Worm (Caenorhabditis elegans) whole organism, late embryonic: ENCODE results near the gene F58F9.4.
A peak's percentile ranks its signal among the peaks of the same experiment; 100 is the strongest.

Experiments used
- C38D4.7 ChIP-seq: fragments of 200-800 bp; sonication (Bioruptor generic); optimal IDR thresholded peaks from 2 replicates; lab custom pipeline; 2018; ENCODE audit warnings: mild to moderate bottlenecking, missing genetic modification characterization, moderate library complexity, missing compliant biosample characterization
- K02D7.2 ChIP-seq: sonication (generic microtip); optimal IDR thresholded peaks from 2 replicates; lab custom pipeline; 2017; ENCODE audit warnings: mild to moderate bottlenecking, missing genetic modification characterization, missing compliant biosample characterization
- K09A11.1 ChIP-seq: sonication (generic microtip); optimal IDR thresholded peaks from 2 replicates; lab custom pipeline; 2017; ENCODE audit warnings: antibody characterized with exemption, mild to moderate bottlenecking, missing genetic modification characterization, missing compliant biosample characterization; ENCODE audit not compliant: insufficient read depth
- T23F11.4 ChIP-seq: fragments of 200-800 bp; sonication (Bioruptor generic); optimal IDR thresholded peaks from 2 replicates; lab custom pipeline; 2018; ENCODE audit warnings: mild to moderate bottlenecking, missing genetic modification characterization, missing compliant biosample characterization
- Y22D7AL.16 ChIP-seq: sonication (generic microtip); optimal IDR thresholded peaks from 2 replicates; lab custom pipeline; 2016; ENCODE audit warnings: missing genetic modification characterization, missing compliant biosample characterization
- ahr-1 ChIP-seq: sonication (generic microtip); optimal IDR thresholded peaks from 2 replicates; lab custom pipeline; 2016; ENCODE audit warnings: missing genetic modification characterization, missing compliant biosample characterization
- ceh-18 ChIP-seq: sonication (generic microtip); optimal IDR thresholded peaks from 2 replicates; lab custom pipeline; 2016; ENCODE audit warnings: missing genetic modification characterization, missing compliant biosample characterization
- ceh-19 ChIP-seq: fragments of 200-800 bp; sonication (Bioruptor generic); optimal IDR thresholded peaks from 2 replicates; lab custom pipeline; 2018; ENCODE audit warnings: mild to moderate bottlenecking, missing genetic modification characterization, missing compliant biosample characterization
- ceh-2 ChIP-seq: sonication (generic microtip); optimal IDR thresholded peaks from 2 replicates; lab custom pipeline; 2016; ENCODE audit warnings: missing genotype, missing genetic modification characterization, missing compliant biosample characterization
- ceh-24 ChIP-seq: sonication (generic microtip); optimal IDR thresholded peaks from 2 replicates; lab custom pipeline; 2016; ENCODE audit warnings: mild to moderate bottlenecking, missing genetic modification characterization, missing compliant biosample characterization
- ceh-31 ChIP-seq: sonication (generic microtip); optimal IDR thresholded peaks from 2 replicates; lab custom pipeline; 2016; ENCODE audit warnings: missing genetic modification characterization, missing compliant biosample characterization
- ceh-45 ChIP-seq: fragments of 200-800 bp; sonication (Bioruptor generic); IDR thresholded peaks from 2 replicates; pipeline ENCODE4 v1.3.6; 2022; ENCODE audit warnings: missing genetic modification reagents, missing genetic modification characterization, missing compliant biosample characterization
- ceh-48 ChIP-seq: sonication (generic microtip); optimal IDR thresholded peaks from 2 replicates; lab custom pipeline; 2016; ENCODE audit warnings: missing genetic modification characterization, inconsistent platforms, missing compliant biosample characterization
- ceh-9 ChIP-seq: sonication (generic microtip); optimal IDR thresholded peaks from 2 replicates; lab custom pipeline; 2016; ENCODE audit warnings: mild to moderate bottlenecking, missing genetic modification characterization, inconsistent platforms, missing compliant biosample characterization
- dve-1 ChIP-seq: sonication (generic microtip); optimal IDR thresholded peaks from 2 replicates; lab custom pipeline; 2017; ENCODE audit warnings: antibody characterized with exemption, mild to moderate bottlenecking, missing genetic modification characterization, missing compliant biosample characterization
- elt-2 ChIP-seq: sonication (generic microtip); optimal IDR thresholded peaks from 2 replicates; lab custom pipeline; 2016; ENCODE audit warnings: missing genetic modification reagents, missing genetic modification characterization, missing compliant biosample characterization
- ets-4 ChIP-seq: sonication (generic microtip); optimal IDR thresholded peaks from 2 replicates; lab custom pipeline; 2016; ENCODE audit warnings: missing genetic modification characterization, missing compliant biosample characterization
- eyg-1 ChIP-seq: sonication (generic microtip); optimal IDR thresholded peaks from 2 replicates; lab custom pipeline; 2016; ENCODE audit warnings: missing genotype, missing genetic modification characterization, missing compliant biosample characterization
- fax-1 ChIP-seq: sonication (generic microtip); optimal IDR thresholded peaks from 2 replicates; lab custom pipeline; 2016; ENCODE audit warnings: missing genotype, missing genetic modification characterization, missing compliant biosample characterization
- fkh-6 ChIP-seq: sonication (generic microtip); optimal IDR thresholded peaks from 2 replicates; lab custom pipeline; 2016; ENCODE audit warnings: missing genetic modification characterization, missing compliant biosample characterization
- gmeb-2 ChIP-seq: sonication (generic microtip); optimal IDR thresholded peaks from 2 replicates; lab custom pipeline; 2016; ENCODE audit warnings: missing genetic modification characterization, inconsistent platforms, missing compliant biosample characterization
- hlh-8 ChIP-seq: sonication (generic microtip); optimal IDR thresholded peaks from 2 replicates; lab custom pipeline; 2016; ENCODE audit warnings: missing genotype, missing genetic modification characterization, missing compliant biosample characterization
- lin-11 ChIP-seq: fragments of 200-800 bp; sonication (Bioruptor generic); optimal IDR thresholded peaks from 2 replicates; lab custom pipeline; 2018; ENCODE audit warnings: mild to moderate bottlenecking, missing genetic modification characterization, missing compliant biosample characterization
- madf-2 ChIP-seq: sonication (generic microtip); optimal IDR thresholded peaks from 2 replicates; lab custom pipeline; 2017; ENCODE audit warnings: missing genetic modification characterization, missing compliant biosample characterization
- mec-3 ChIP-seq: sonication (generic microtip); optimal IDR thresholded peaks from 2 replicates; lab custom pipeline; 2016; ENCODE audit warnings: borderline replicate concordance, missing genetic modification characterization, missing compliant biosample characterization
- nfya-1 ChIP-seq: sonication (generic microtip); optimal IDR thresholded peaks from 2 replicates; lab custom pipeline; 2017; ENCODE audit warnings: missing genetic modification characterization, mild to moderate bottlenecking, missing compliant biosample characterization, antibody characterized with exemption, moderate library complexity
- nhr-232 ChIP-seq: sonication (generic microtip); optimal IDR thresholded peaks from 2 replicates; lab custom pipeline; 2016; ENCODE audit warnings: missing genetic modification characterization, missing compliant biosample characterization
- pag-3 ChIP-seq: sonication (generic microtip); optimal IDR thresholded peaks from 2 replicates; lab custom pipeline; 2016; ENCODE audit warnings: missing compliant biosample characterization, missing genetic modification characterization, borderline replicate concordance
- pat-9 ChIP-seq: fragments of 200-800 bp; sonication (Bioruptor generic); optimal IDR thresholded peaks from 2 replicates; lab custom pipeline; 2018; ENCODE audit warnings: mild to moderate bottlenecking, missing genetic modification characterization, moderate library complexity, missing compliant biosample characterization
- pha-2 ChIP-seq: sonication (generic microtip); optimal IDR thresholded peaks from 2 replicates; lab custom pipeline; 2017; ENCODE audit warnings: mild to moderate bottlenecking, missing genetic modification characterization, missing compliant biosample characterization
- pha-4 ChIP-seq: fragments of 150-350 bp; optimal IDR thresholded peaks from 2 replicates; lab custom pipeline; 2018; ENCODE audit warnings: missing biosample characterization, missing genetic modification reagents, missing genetic modification characterization
- pqm-1 ChIP-seq: sonication (generic microtip); optimal IDR thresholded peaks from 2 replicates; lab custom pipeline; 2016; ENCODE audit warnings: missing genetic modification characterization, missing compliant biosample characterization
- pros-1 ChIP-seq: fragments of 150-350 bp; optimal IDR thresholded peaks from 2 replicates; lab custom pipeline; 2014; ENCODE audit warnings: missing biosample characterization, missing genetic modification reagents, missing genetic modification characterization
- rnt-1 ChIP-seq: sonication (generic microtip); optimal IDR thresholded peaks from 2 replicates; lab custom pipeline; 2016; ENCODE audit warnings: missing genetic modification characterization, missing compliant biosample characterization
- sdc-2 ChIP-seq: sonication (generic microtip); optimal IDR thresholded peaks from 2 replicates; lab custom pipeline; 2016; ENCODE audit warnings: missing genotype, missing genetic modification characterization, missing compliant biosample characterization
- syd-9 ChIP-seq: sonication (generic microtip); optimal IDR thresholded peaks from 2 replicates; lab custom pipeline; 2016; ENCODE audit warnings: mild to moderate bottlenecking, missing genetic modification characterization, moderate library complexity, missing compliant biosample characterization
- tbx-7 ChIP-seq: sonication (generic microtip); optimal IDR thresholded peaks from 2 replicates; lab custom pipeline; 2016; ENCODE audit warnings: missing genotype, missing genetic modification characterization, missing compliant biosample characterization
- ttx-3 ChIP-seq: sonication (generic microtip); optimal IDR thresholded peaks from 2 replicates; lab custom pipeline; 2016; ENCODE audit warnings: missing genetic modification reagents, missing genetic modification characterization, missing compliant biosample characterization
- unc-42 ChIP-seq: sonication (generic microtip); optimal IDR thresholded peaks from 2 replicates; lab custom pipeline; 2016; ENCODE audit warnings: missing genotype, missing genetic modification characterization, missing compliant biosample characterization
- unc-55 ChIP-seq: sonication (generic microtip); optimal IDR thresholded peaks from 2 replicates; lab custom pipeline; 2017; ENCODE audit warnings: missing biosample characterization, missing genetic modification reagents, missing genetic modification characterization
- zip-5 ChIP-seq: sonication (generic microtip); optimal IDR thresholded peaks from 2 replicates; lab custom pipeline; 2016; ENCODE audit warnings: missing genetic modification characterization, missing compliant biosample characterization

The F58F9.4 gene

DNA sequence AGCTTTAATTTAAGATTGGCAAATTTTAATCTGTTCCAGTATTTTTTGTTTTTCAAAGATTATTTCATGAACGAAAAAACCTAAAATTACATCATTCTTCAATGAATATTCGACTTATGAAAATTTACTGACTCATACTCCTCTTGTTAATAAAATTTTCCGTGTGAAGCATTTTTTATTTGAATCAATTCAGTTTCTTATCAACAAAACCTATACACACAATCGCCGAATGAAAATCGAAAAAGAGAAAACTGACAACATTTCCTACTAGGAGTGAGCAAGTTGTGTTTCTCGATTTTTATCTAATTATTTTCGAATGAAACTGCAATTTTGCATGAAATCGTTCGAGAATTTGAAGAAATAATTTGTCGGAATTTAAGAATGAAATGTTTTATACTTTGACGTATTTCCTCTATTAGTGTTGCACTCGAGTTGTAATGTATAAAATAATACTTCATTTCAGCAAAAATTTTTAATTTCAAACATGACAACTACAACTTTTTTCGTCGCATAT, at the start of gene F58F9.4:
Gene F58F9.4 (plus strand): TSS at position 464 of the 514 bp plus-strand sequence.
- TF ChIP-seq pros-1 (tag; lab: Kevin White, UChicago): no peak
- TF ChIP-seq ets-4 (tag; lab: Kevin White, UChicago): no peak
- TF ChIP-seq dve-1: no peak

ce11 chrIV:6183757-6184156, 47.1 kb upstream of the F58F9.4 start, which contains the start of gene unc-77:
unc-77 (minus strand) TSS chrIV:6183857.
- TF ChIP-seq ceh-31 (no peak), ahr-1 (tag; lab: Kevin White, UChicago) (no peak), unc-42 (tag; lab: Kevin White, UChicago) (no peak), ceh-9 (no peak), syd-9 (tag; lab: Kevin White, UChicago) (no peak), eyg-1 (no peak), T23F11.4 (GFP tag; lab: Kevin White, UChicago) (no peak)

- TF ChIP-seq tbx-7 (no peak), ceh-24 (tag; lab: Kevin White, UChicago) (no peak), fkh-6 (no peak), pqm-1 (no peak), elt-2 (tag; lab: Kevin White, UChicago) (peak; percentile 91), hlh-8 (tag; lab: Kevin White, UChicago) (no peak), pat-9 (tag; lab: Kevin White, UChicago) (no peak)
These were observed 45.2 kb upstream of the F58F9.4 start, which contains the start of gene asp-9 for ce11 chrIV:6185578-6185977. asp-9 (plus strand) TSS chrIV:6185889.

- TF ChIP-seq K09A11.1 (tag; lab: Kevin White, UChicago): no peak
- no peak for TF ChIP-seq dve-1
- no peak for TF ChIP-seq C38D4.7 (GFP tag; lab: Kevin White, UChicago)
- no peak for TF ChIP-seq zip-5 (tag; lab: Kevin White, UChicago)
- no peak for TF ChIP-seq nhr-232 (tag; lab: Kevin White, UChicago)
These were observed 43.7 kb upstream of the F58F9.4 start for ce11 chrIV:6187160-6187559.

ce11 chrIV:6200249-6200648, 30.6 kb upstream of the F58F9.4 start:
- TF ChIP-seq ttx-3 (tag; lab: Kevin White, UChicago) (no peak), fax-1 (tag; lab: Kevin White, UChicago) (no peak), gmeb-2 (tag; lab: Kevin White, UChicago) (no peak), ceh-2 (tag; lab: Kevin White, UChicago) (no peak), ceh-48 (tag; lab: Kevin White, UChicago) (no peak), T23F11.4 (GFP tag; lab: Kevin White, UChicago) (no peak), fkh-6 (no peak), Y22D7AL.16 (tag; lab: Kevin White, UChicago) (no peak), pag-3 (tag; lab: Kevin White, UChicago) (no peak), hlh-8 (tag; lab: Kevin White, UChicago) (no peak), mec-3 (tag; lab: Kevin White, UChicago) (no peak), pha-4 (no peak), ceh-45 (GFP tag; lab: Robert Waterston, UW) (no peak), pat-9 (tag; lab: Kevin White, UChicago) (no peak)

- TF ChIP-seq elt-2 (tag; lab: Kevin White, UChicago) (no peak), ceh-18 (tag; lab: Kevin White, UChicago) (no peak), dve-1 (no peak), nfya-1 (no peak), unc-55 (GFP tag; lab: Kevin White, UChicago) (no peak), rnt-1 (no peak), ceh-31 (no peak), syd-9 (tag; lab: Kevin White, UChicago) (no peak), K02D7.2 (tag; lab: Kevin White, UChicago) (no peak), tbx-7 (no peak), pha-2 (tag; lab: Kevin White, UChicago) (no peak), nhr-232 (tag; lab: Kevin White, UChicago) (no peak), lin-11 (tag; lab: Kevin White, UChicago) (no peak), mec-3 (tag; lab: Kevin White, UChicago) (no peak), madf-2 (no peak), ceh-19 (no peak), sdc-2 (no peak), gmeb-2 (tag; lab: Kevin White, UChicago) (no peak)
- TF ChIP-seq, all 69 proteins: peak for 0
These were observed 29.1 kb upstream of the F58F9.4 start, which contains the start of gene tkr-2 for ce11 chrIV:6201769-6202168. tkr-2 (plus strand) TSS chrIV:6202069.
